Worm (Caenorhabditis elegans): ENCODE data around the gene vwa-8.
A peak's percentile ranks its signal among the peaks of the same experiment; 100 is the strongest.

The vwa-8 gene

DNA sequence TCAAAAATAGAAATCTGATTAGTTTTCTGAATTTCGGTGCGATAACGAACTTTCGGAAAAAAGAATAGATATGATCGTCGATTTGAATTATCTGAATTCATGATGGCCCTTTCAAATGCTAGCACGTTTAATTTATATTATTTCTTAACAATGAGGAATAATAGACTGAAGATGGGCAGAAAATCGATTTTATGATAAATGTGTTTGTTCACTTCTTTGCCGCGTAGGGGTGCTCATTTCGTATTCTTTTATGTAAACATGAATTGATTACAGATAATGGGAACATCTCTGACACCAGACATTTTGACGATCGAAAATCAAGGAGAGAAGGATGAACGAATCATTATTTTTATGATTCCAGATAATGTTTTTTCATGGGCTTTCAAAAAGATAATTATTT, 13.8 kb upstream of the vwa-8 start, which contains the start of gene F11C1.9:
Gene F11C1.9 (minus strand): TSS at position 101 of the 400 bp plus-strand sequence.
- TF ChIP-seq ztf-28 (GFP tag; IDR thresholded peaks at IDR 0.05) (no peak), snpc-3.4 (tag; optimal IDR thresholded peaks at IDR 0.05) (no peak), nhr-120 (GFP tag; IDR thresholded peaks at IDR 0.05) (no peak), egl-44 (GFP tag; IDR thresholded peaks at IDR 0.05) (no peak), nhr-90 (tag; optimal IDR thresholded peaks at IDR 0.05) (no peak), bed-2 (GFP tag; IDR thresholded peaks at IDR 0.05) (no peak), rpc-1 (optimal IDR thresholded peaks at IDR 0.05) (no peak), rpc-1 (tag; optimal IDR thresholded peaks at IDR 0.05) (no peak), snpc-4 (GFP tag; optimal IDR thresholded peaks at IDR 0.05) (no peak), snpc-4 (tag; optimal IDR thresholded peaks at IDR 0.05) (no peak)

DNA sequence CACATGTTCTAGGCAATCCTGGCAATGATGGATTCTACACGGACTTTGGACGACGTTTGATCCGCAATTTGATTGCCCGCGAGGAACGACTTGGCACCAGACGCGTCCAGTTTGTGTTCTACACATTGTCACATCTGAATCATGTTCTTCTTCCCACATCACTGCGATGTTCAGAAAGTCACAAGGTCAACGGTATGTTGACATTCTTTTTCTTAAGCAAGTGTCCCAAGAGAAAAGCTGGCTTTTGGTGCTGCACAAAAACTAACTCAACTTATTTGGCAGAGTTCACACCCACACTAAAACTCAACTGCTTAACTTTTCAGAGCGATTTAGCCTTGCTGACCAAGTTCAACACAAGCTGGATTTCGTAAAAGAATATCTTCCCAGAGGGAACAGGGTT, 12.7 kb upstream of the vwa-8 start:
- TF ChIP-seq let-526 (GFP tag; IDR thresholded peaks at IDR 0.05) = no peak
- TF ChIP-seq K12H6.12 (tag; optimal IDR thresholded peaks at IDR 0.05) = no peak
- TF ChIP-seq lin-54 (GFP tag; optimal IDR thresholded peaks at IDR 0.05) = no peak
- no peak for TF ChIP-seq cebp-2 (GFP tag; IDR thresholded peaks at IDR 0.05)
- TF ChIP-seq bed-2 (GFP tag; IDR thresholded peaks at IDR 0.05) = no peak
- 0 out of 2 replicates have a peak, but pooled peaks have one; percentile 25 for TF ChIP-seq aptf-3 (GFP tag; IDR thresholded peaks at IDR 0.05)

DNA sequence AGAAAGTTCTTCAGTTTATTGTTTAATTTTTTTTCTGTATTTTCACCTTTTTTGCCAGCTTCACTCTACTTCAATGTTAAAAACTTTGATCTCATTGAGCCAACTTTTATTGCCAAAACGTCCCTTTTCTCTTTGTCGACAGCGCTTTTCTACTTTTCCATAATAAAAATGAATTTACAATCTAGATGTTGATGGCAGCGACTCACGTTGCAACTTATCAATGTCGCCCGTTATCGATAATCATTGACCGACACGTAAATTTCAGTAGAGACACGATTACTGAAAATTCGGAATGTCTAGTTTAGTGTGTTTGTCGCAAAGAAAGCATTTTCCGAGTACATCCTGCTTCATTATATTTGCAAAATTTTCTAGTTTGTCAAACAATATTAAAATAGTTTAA, 11.5 kb upstream of the vwa-8 start:
- TF ChIP-seq F37B4.10 (GFP tag; IDR thresholded peaks at IDR 0.05) (no peak), nhr-80 (tag; optimal IDR thresholded peaks at IDR 0.05) (peak; percentile 25)

DNA sequence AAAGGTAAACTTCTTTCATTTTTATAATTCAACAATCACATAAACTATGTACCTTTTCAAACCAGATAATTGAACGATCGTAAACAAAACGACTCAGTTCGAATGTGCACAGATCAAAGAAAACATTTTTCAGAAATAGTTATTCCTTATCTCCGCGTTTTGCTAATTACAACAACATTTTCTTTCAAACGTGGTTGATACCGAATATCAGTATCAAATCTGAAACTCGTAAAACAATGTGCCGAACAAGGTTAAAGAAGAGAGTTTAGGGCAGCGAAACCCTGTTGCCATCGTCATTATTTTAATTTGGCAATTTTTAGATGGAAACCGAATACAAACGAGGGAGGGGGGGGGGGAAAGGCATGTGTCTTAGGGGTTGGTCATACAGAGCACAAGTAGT, 9.9 kb upstream of the vwa-8 start, which contains the start of gene scav-4:
Gene scav-4 (plus strand): TSS at position 383 of the 400 bp plus-strand sequence.
- peak in 1 of 2 experiments; percentile 28 for TF ChIP-seq let-607 (tag; optimal IDR thresholded peaks at IDR 0.05)
- TF ChIP-seq ztf-18 (tag; optimal IDR thresholded peaks at IDR 0.05) = no peak
- 0 out of 2 replicates have a peak, but pooled peaks have one; percentile 30 for TF ChIP-seq dox-1 (GFP tag; IDR thresholded peaks at IDR 0.05)
- peak; percentile 35 for TF ChIP-seq nhr-80 (tag; optimal IDR thresholded peaks at IDR 0.05)
- no peak for TF ChIP-seq rcor-1 (GFP tag; IDR thresholded peaks at IDR 0.05)

DNA sequence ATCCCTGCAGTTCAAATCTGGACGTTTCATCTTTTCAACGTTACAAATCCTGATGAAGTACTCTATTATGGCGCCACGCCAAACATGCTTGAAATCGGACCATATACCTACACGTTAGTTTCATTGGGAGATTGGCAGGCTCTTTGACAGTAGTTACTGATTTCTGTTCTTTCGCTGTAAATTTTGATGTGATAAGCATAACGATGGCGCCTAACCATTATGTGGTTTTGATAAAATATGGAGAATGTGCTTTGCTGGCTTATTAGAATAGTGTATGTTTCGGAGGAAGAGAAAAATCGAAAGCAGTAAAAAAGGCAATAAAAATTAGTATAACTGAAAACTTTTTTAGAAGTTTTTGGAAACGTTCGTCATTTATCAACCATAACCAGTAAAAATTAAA, 8.5 kb upstream of the vwa-8 start:
- TF ChIP-seq atf-7 (tag; optimal IDR thresholded peaks at IDR 0.05) = no peak
- peak; percentile 76 for TF ChIP-seq nhr-80 (tag; optimal IDR thresholded peaks at IDR 0.05)
- no peak for TF ChIP-seq hmg-1.2 (GFP tag; IDR thresholded peaks at IDR 0.05)
- peak in 1 of 2 experiments; percentile 37 for TF ChIP-seq let-607 (tag; optimal IDR thresholded peaks at IDR 0.05)
- no peak for TF ChIP-seq nfyb-1 (GFP tag; IDR thresholded peaks at IDR 0.05)

DNA sequence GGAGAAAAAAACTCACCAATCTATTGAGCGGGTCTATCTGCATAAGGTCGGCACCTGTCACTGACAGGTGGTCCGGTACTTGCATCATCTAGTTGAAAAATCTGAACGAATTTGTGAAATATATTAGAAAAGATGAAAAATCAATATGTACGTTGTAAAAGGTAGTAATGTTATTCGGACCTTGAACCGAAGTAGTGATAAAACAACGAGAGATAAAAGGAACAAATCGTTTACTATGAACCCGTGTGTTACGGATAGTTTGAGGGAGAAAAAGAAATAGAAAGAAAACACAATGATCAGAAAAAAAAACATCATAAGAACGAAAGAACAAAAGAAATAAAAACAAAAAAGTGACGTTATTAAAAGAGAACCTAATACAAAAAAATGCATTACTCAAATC, 4.2 kb upstream of the vwa-8 start, which contains the start of gene mff-1:
Gene mff-1 (minus strand): TSS at position 101 of the 400 bp plus-strand sequence.
- no peak for TF ChIP-seq mcd-1 (GFP tag; IDR thresholded peaks at IDR 0.05)
- no peak for TF ChIP-seq egl-44 (GFP tag; IDR thresholded peaks at IDR 0.05)
- no peak for TF ChIP-seq B0035.1 (tag; optimal IDR thresholded peaks at IDR 0.05)
- no peak for TF ChIP-seq Y56A3A.18 (GFP tag; IDR thresholded peaks at IDR 0.05)
- no peak for TF ChIP-seq dpff-1 (tag; optimal IDR thresholded peaks at IDR 0.05)
- no peak for TF ChIP-seq fkh-3 (tag; optimal IDR thresholded peaks at IDR 0.05)
- no peak for TF ChIP-seq ets-4 (GFP tag; optimal IDR thresholded peaks at IDR 0.05)
- TF ChIP-seq ceh-58 (GFP tag; IDR thresholded peaks at IDR 0.05) = no peak
- TF ChIP-seq lin-35 (GFP tag; optimal IDR thresholded peaks at IDR 0.05) = no peak
- no peak for TF ChIP-seq lag-1 (GFP tag; IDR thresholded peaks at IDR 0.05)
- TF ChIP-seq D2030.7 (GFP tag; IDR thresholded peaks at IDR 0.05) = no peak
- TF ChIP-seq Y67H2A.10 (GFP tag; conservative IDR thresholded peaks at IDR 0.05) = no peak
- TF ChIP-seq bed-1 (GFP tag; IDR thresholded peaks at IDR 0.05) = no peak
- TF ChIP-seq aptf-2 (GFP tag; conservative IDR thresholded peaks at IDR 0.05) = no peak
- no peak for TF ChIP-seq madf-3 (GFP tag; IDR thresholded peaks at IDR 0.05)
- TF ChIP-seq F37B4.10 (GFP tag; IDR thresholded peaks at IDR 0.05) = no peak
- TF ChIP-seq mes-4 (tag; optimal IDR thresholded peaks at IDR 0.05) = no peak
- no peak for TF ChIP-seq efl-1 (GFP tag; optimal IDR thresholded peaks at IDR 0.05)
- no peak for TF ChIP-seq F49E8.2 (tag; optimal IDR thresholded peaks at IDR 0.05; ENCODE audit: insufficient read depth)
